Fruit fly (Drosophila melanogaster) whole organism, embryonic: Measurements from ENCODE around the gene Moe.
A peak's percentile ranks its signal among the peaks of the same experiment; 100 is the strongest.

ENCODE experiments used
- Ada2b ChIP-seq: fragments of 200-800 bp; sonication (Bioruptor generic); IDR thresholded peaks from 2 replicates; pipeline ENCODE4 v1.3.6; 2022; ENCODE audit warnings: missing biosample characterization, missing genetic modification characterization
- Atf6 ChIP-seq: fragments of 200-800 bp; sonication (Bioruptor generic); IDR thresholded peaks from 2 replicates; pipeline ENCODE4 v1.3.6; 2022; ENCODE audit warnings: missing biosample characterization, missing genetic modification characterization
- Bdp1 ChIP-seq: fragments of 200-800 bp; sonication (Bioruptor generic); optimal IDR thresholded peaks from 3 replicates; lab custom pipeline; 2016; ENCODE audit warnings: missing biosample characterization, missing genetic modification characterization
- CG10321 ChIP-seq: fragments of 200-800 bp; sonication (Bioruptor generic); IDR thresholded peaks from 2 replicates; pipeline ENCODE4 v1.3.6; 2022; ENCODE audit warnings: missing biosample characterization, missing genetic modification characterization
- CG11456 ChIP-seq: fragments of 200-800 bp; sonication (Bioruptor generic); IDR thresholded peaks from 3 replicates; pipeline ENCODE4 v1.3.6; 2022; ENCODE audit warnings: missing biosample characterization, missing genetic modification characterization
- CG11723 ChIP-seq: fragments of 200-800 bp; sonication (Bioruptor generic); optimal IDR thresholded peaks from 2 replicates; lab custom pipeline; 2017; ENCODE audit warnings: missing biosample characterization, mild to moderate bottlenecking, missing genetic modification characterization
- CG13287 ChIP-seq: fragments of 200-800 bp; sonication (Bioruptor generic); IDR thresholded peaks from 2 replicates; pipeline ENCODE4 v1.3.6; 2022; ENCODE audit warnings: missing biosample characterization, missing genetic modification characterization; ENCODE audit not compliant: partially characterized antibody
- CG13624 ChIP-seq: fragments of 200-800 bp; sonication (Bioruptor generic); optimal IDR thresholded peaks from 2 replicates; lab custom pipeline; 2016; ENCODE audit warnings: missing biosample characterization, missing genetic modification characterization
- CG14014 ChIP-seq: fragments of 200-800 bp; sonication (Bioruptor generic); IDR thresholded peaks from 2 replicates; pipeline ENCODE4 v1.3.6; 2022; ENCODE audit warnings: missing biosample characterization, missing genetic modification characterization
- CG15479 ChIP-seq: fragments of 200-800 bp; sonication (Bioruptor generic); optimal IDR thresholded peaks from 3 replicates; lab custom pipeline; 2019; ENCODE audit warnings: missing biosample characterization, mild to moderate bottlenecking, missing genetic modification characterization, moderate library complexity
- CG1603 ChIP-seq: fragments of 200-800 bp; sonication (Bioruptor generic); optimal IDR thresholded peaks from 2 replicates; lab custom pipeline; 2019; ENCODE audit warnings: missing biosample characterization, mild to moderate bottlenecking, missing genetic modification characterization, moderate library complexity
- CG17186 ChIP-seq: fragments of 200-800 bp; sonication (Bioruptor generic); optimal IDR thresholded peaks from 3 replicates; lab custom pipeline; 2017; ENCODE audit warnings: missing biosample characterization, missing genetic modification reagents, missing genetic modification characterization
- CG30020 ChIP-seq: fragments of 200-800 bp; optimal IDR thresholded peaks from 2 replicates; lab custom pipeline; 2019; ENCODE audit warnings: missing biosample characterization, mild to moderate bottlenecking, missing genetic modification characterization, moderate library complexity
- CG34422 ChIP-seq: fragments of 200-800 bp; sonication (Bioruptor generic); IDR thresholded peaks from 3 replicates; pipeline ENCODE4 v1.3.6; 2022; ENCODE audit warnings: missing biosample characterization, missing genetic modification characterization
- CG4707 ChIP-seq: fragments of 200-800 bp; sonication (Bioruptor generic); optimal IDR thresholded peaks from 2 replicates; lab custom pipeline; 2018; ENCODE audit warnings: missing biosample characterization, mild to moderate bottlenecking, missing genetic modification characterization, moderate library complexity
- CG6765 ChIP-seq: fragments of 200-800 bp; sonication (Bioruptor generic); optimal IDR thresholded peaks from 3 replicates; lab custom pipeline; 2017; ENCODE audit warnings: missing biosample characterization, mild to moderate bottlenecking, missing genetic modification characterization
- CG7357 ChIP-seq: fragments of 200-800 bp; sonication (Bioruptor generic); IDR thresholded peaks from 3 replicates; pipeline ENCODE4 v1.3.6; 2022; ENCODE audit warnings: missing biosample characterization, missing genetic modification characterization
- CG8290 ChIP-seq, 3 experiments: fragments of 200-800 bp; sonication (Bioruptor generic); optimal IDR thresholded peaks; 2 replicates each; lab custom pipeline; 2016 to 2019; ENCODE audit warnings: missing biosample characterization in 3 of 3, missing genetic modification characterization in 3 of 3, mild to moderate bottlenecking in 2 of 3, moderate library complexity in 1 of 3
- CG9609 ChIP-seq: fragments of 200-800 bp; sonication (Bioruptor generic); optimal IDR thresholded peaks from 3 replicates; lab custom pipeline; 2016; ENCODE audit warnings: missing biosample characterization, missing genetic modification characterization
- E2f1 ChIP-seq: fragments of 200-800 bp; sonication (Bioruptor generic); IDR thresholded peaks from 2 replicates; pipeline ENCODE4 v1.3.6; 2022; ENCODE audit warnings: missing biosample characterization, missing genetic modification characterization
- H2.0 ChIP-seq: fragments of 200-800 bp; sonication (Bioruptor generic); IDR thresholded peaks from 2 replicates; pipeline ENCODE4 v1.3.6; 2022; ENCODE audit warnings: missing biosample characterization, missing genetic modification characterization
- HLH4C ChIP-seq: fragments of 200-800 bp; sonication (Bioruptor generic); IDR thresholded peaks from 3 replicates; pipeline ENCODE4 v1.3.6; 2022; ENCODE audit warnings: missing biosample characterization, missing genetic modification characterization; ENCODE audit not compliant: partially characterized antibody
- Max ChIP-seq: fragments of 200-800 bp; sonication (Bioruptor generic); optimal IDR thresholded peaks from 2 replicates; lab custom pipeline; 2016; ENCODE audit warnings: missing biosample characterization, mild to moderate bottlenecking, missing genetic modification characterization
- Ptx1 ChIP-seq: fragments of 200-800 bp; sonication (Bioruptor generic); IDR thresholded peaks from 2 replicates; pipeline ENCODE4 v1.3.6; 2022; ENCODE audit warnings: missing biosample characterization, missing genetic modification characterization
- Side ChIP-seq: fragments of 200-800 bp; sonication (Bioruptor generic); optimal IDR thresholded peaks from 2 replicates; lab custom pipeline; 2016; ENCODE audit warnings: missing biosample characterization, missing genetic modification characterization
- Sin3A ChIP-seq: fragments of >200 bp; optimal IDR thresholded peaks from 2 replicates; lab custom pipeline; 2018
- al ChIP-seq: fragments of 200-800 bp; sonication (Bioruptor generic); IDR thresholded peaks from 2 replicates; pipeline ENCODE4 v1.3.6; 2022; ENCODE audit warnings: missing biosample characterization, missing genetic modification characterization
- ato ChIP-seq: fragments of 200-800 bp; sonication (Bioruptor generic); IDR thresholded peaks from 2 replicates; pipeline ENCODE4 v1.3.6; 2022; ENCODE audit warnings: missing biosample characterization, missing genetic modification characterization; ENCODE audit not compliant: partially characterized antibody
- az2 ChIP-seq: fragments of 200-800 bp; sonication (Bioruptor generic); optimal IDR thresholded peaks from 3 replicates; lab custom pipeline; 2016; ENCODE audit warnings: missing biosample characterization, missing genetic modification characterization
- bbx ChIP-seq: fragments of 200-800 bp; sonication (Bioruptor generic); IDR thresholded peaks from 2 replicates; pipeline ENCODE4 v1.3.6; 2022; ENCODE audit warnings: missing biosample characterization, missing genetic modification characterization; ENCODE audit not compliant: partially characterized antibody
- cad ChIP-seq: fragments of >200 bp; optimal IDR thresholded peaks from 2 replicates; lab custom pipeline; 2017; ENCODE audit warnings: missing biosample characterization, missing genetic modification characterization
- chn ChIP-seq: fragments of 200-800 bp; sonication (Bioruptor generic); optimal IDR thresholded peaks from 2 replicates; lab custom pipeline; 2016; ENCODE audit warnings: missing biosample characterization, missing genetic modification characterization
- danr ChIP-seq: fragments of 200-800 bp; sonication (Bioruptor generic); IDR thresholded peaks from 2 replicates; pipeline ENCODE4 v1.3.6; 2022; ENCODE audit warnings: missing biosample characterization, missing genetic modification characterization
- fd102C ChIP-seq: fragments of 200-800 bp; sonication (Bioruptor generic); optimal IDR thresholded peaks from 2 replicates; lab custom pipeline; 2018; ENCODE audit warnings: missing biosample characterization, mild to moderate bottlenecking, missing genetic modification characterization, moderate library complexity
- gsb-n ChIP-seq: fragments of 200-800 bp; sonication (Bioruptor generic); optimal IDR thresholded peaks from 3 replicates; lab custom pipeline; 2018; ENCODE audit warnings: missing biosample characterization, mild to moderate bottlenecking, missing genetic modification characterization
- hbn ChIP-seq: fragments of 200-800 bp; sonication (Bioruptor generic); IDR thresholded peaks from 2 replicates; pipeline ENCODE4 v1.3.6; 2022; ENCODE audit warnings: missing biosample characterization, missing genetic modification characterization; ENCODE audit not compliant: partially characterized antibody
- inv ChIP-seq: fragments of 200-800 bp; sonication (Bioruptor generic); IDR thresholded peaks from 2 replicates; pipeline ENCODE4 v1.3.6; 2022; ENCODE audit warnings: missing biosample characterization, missing genetic modification characterization; ENCODE audit not compliant: partially characterized antibody
- lbe ChIP-seq: fragments of 200-800 bp; sonication (Bioruptor generic); optimal IDR thresholded peaks from 2 replicates; lab custom pipeline; 2016; ENCODE audit warnings: missing biosample characterization, mild to moderate bottlenecking, missing genetic modification characterization
- lov ChIP-seq, 2 experiments: fragments of 200-800 bp in 1 of 2; fragments of >200 bp in 1 of 2; sonication (Bioruptor generic) in 1 of 2; IDR thresholded peaks in 1 of 2; optimal IDR thresholded peaks in 1 of 2; 2 replicates in 1 of 2; 3 replicates in 1 of 2; pipeline versions ENCODE4 v1.3.6 to Lab custom; 2017 to 2022; ENCODE audit warnings: missing biosample characterization in 1 of 2, missing genetic modification characterization in 1 of 2
- onecut ChIP-seq: fragments of 200-800 bp; sonication (Bioruptor generic); IDR thresholded peaks from 2 replicates; pipeline ENCODE4 v1.3.6; 2022; ENCODE audit warnings: missing biosample characterization, missing genetic modification characterization
- pzg ChIP-seq: fragments of 200-800 bp; sonication (Bioruptor generic); optimal IDR thresholded peaks from 3 replicates; lab custom pipeline; 2018; ENCODE audit warnings: missing biosample characterization, mild to moderate bottlenecking, missing genetic modification characterization, moderate library complexity
- scrt ChIP-seq: fragments of 200-800 bp; sonication (Bioruptor generic); optimal IDR thresholded peaks from 2 replicates; lab custom pipeline; 2018; ENCODE audit warnings: missing biosample characterization, mild to moderate bottlenecking, missing genetic modification characterization, moderate library complexity
- sens ChIP-seq: fragments of 200-800 bp; sonication (Bioruptor generic); peaks from one replicate; lab custom pipeline; 2016; ENCODE audit warnings: missing biosample characterization, missing genetic modification characterization
- seq ChIP-seq: fragments of 200-800 bp; sonication (Bioruptor generic); IDR thresholded peaks from 2 replicates; pipeline ENCODE4 v1.3.6; 2022; ENCODE audit warnings: missing biosample characterization, missing genetic modification characterization
- shn ChIP-seq: fragments of 200-800 bp; sonication (Bioruptor generic); optimal IDR thresholded peaks from 3 replicates; lab custom pipeline; 2016; ENCODE audit warnings: missing biosample characterization, missing genetic modification characterization
- sisA ChIP-seq: fragments of 200-800 bp; sonication (Bioruptor generic); IDR thresholded peaks from 2 replicates; pipeline ENCODE4 v1.3.6; 2022; ENCODE audit warnings: missing biosample characterization, missing genetic modification characterization
- tin ChIP-seq: fragments of 200-800 bp; sonication (Bioruptor generic); optimal IDR thresholded peaks from 3 replicates; lab custom pipeline; 2016; ENCODE audit warnings: missing biosample characterization, missing genetic modification characterization
- unc-4 ChIP-seq: fragments of 200-800 bp; sonication (Bioruptor generic); IDR thresholded peaks from 2 replicates; pipeline ENCODE4 v1.3.6; 2022; ENCODE audit warnings: missing biosample characterization, missing genetic modification characterization; ENCODE audit not compliant: partially characterized antibody
- vfl ChIP-seq: fragments of 200-800 bp; sonication (Bioruptor generic); optimal IDR thresholded peaks from 2 replicates; lab custom pipeline; 2016; ENCODE audit warnings: missing biosample characterization, missing genetic modification characterization

Gene Moe

DNA sequence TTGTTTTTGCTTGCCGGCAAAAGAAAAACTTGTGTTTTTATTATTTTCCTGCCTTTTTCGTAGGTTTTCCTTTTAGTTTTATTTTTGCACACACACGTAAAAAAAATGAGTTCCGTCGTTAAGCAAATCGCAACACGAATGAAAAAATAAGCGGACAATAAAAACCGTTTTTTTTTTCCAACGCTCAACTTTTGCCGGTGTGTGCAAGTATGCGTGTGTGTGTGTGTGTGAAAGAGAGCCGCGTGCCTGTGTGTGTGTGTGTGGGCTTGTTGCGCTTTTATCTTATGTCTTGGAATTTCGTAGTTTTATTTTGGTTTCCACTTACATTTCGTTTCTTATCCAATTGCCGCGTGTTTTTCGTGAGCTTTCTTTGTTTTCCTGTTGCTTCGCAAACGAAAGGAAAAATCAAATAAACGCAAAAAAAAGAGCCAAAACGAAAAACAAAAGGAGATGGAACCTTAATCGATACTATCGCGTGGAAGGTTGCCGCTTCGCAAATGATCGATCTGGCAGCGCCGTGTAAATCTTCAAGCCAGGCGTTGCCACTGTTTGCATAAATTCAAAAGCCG lies at the start of gene Moe (continued):
- TF ChIP-seq lov (optimal IDR thresholded peaks at IDR 0.05; lab: Kevin White, UChicago) (no peak), lov (GFP tag; IDR thresholded peaks at IDR 0.05; lab: Robert Waterston, UW) (no peak), CG30020 (peak; percentile 27), E2f1 (0 out of 2 replicates have a peak, but pooled peaks have one; percentile 12), CG11456 (GFP tag; lab: Robert Waterston, UW) (peak; percentile 83), shn (GFP tag; lab: Kevin White, UChicago) (peak; percentile 48), lbe (GFP tag; lab: Kevin White, UChicago) (no peak), CG6765 (no peak), CG13287 (peak; percentile 84), chn (GFP tag; lab: Kevin White, UChicago) (peak; percentile 73), scrt (GFP tag; lab: Kevin White, UChicago) (peak; percentile 85), CG10321 (GFP tag; lab: Robert Waterston, UW) (no peak), HLH4C (GFP tag; lab: Robert Waterston, UW) (peak; percentile 60), sens (GFP tag; lab: Kevin White, UChicago) (peak; percentile 82), sisA (GFP tag; lab: Robert Waterston, UW) (peak; percentile 62), CG8290 (GFP tag; optimal IDR thresholded peaks at IDR 0.05; lab: Kevin White, UChicago) (peak; percentile 12), CG8290 (tag; optimal IDR thresholded peaks at IDR 0.05; lab: Kevin White, UChicago) (peak in 1 of 2 experiments; percentile 16), CG15479 (GFP tag; lab: Kevin White, UChicago) (peak; percentile 6), Sin3A (lab: Kevin White, UChicago) (peak; percentile 42), Max (peak; percentile 38), onecut (GFP tag; lab: Robert Waterston, UW) (peak; percentile 34), CG14014 (GFP tag; lab: Robert Waterston, UW) (0 out of 2 replicates have a peak, but pooled peaks have one; percentile 7), inv (GFP tag; lab: Robert Waterston, UW) (peak; percentile 75), ato (GFP tag; lab: Robert Waterston, UW) (peak; percentile 56; the same call in 1 of the 2 replicates), danr (GFP tag; lab: Robert Waterston, UW) (peak; percentile 10; the same call in 1 of the 2 replicates), tin (GFP tag; lab: Kevin White, UChicago) (peak; percentile 57), Atf6 (GFP tag; lab: Robert Waterston, UW) (peak; percentile 36; the same call in 1 of the 2 replicates), CG34422 (GFP tag; lab: Robert Waterston, UW) (peak; percentile 50), az2 (peak; percentile 38), CG13624 (GFP tag; lab: Kevin White, UChicago) (peak; percentile 64), CG7357 (GFP tag; lab: Robert Waterston, UW) (no peak), Bdp1 (GFP tag; lab: Kevin White, UChicago) (peak; percentile 4), bbx (GFP tag; lab: Robert Waterston, UW) (peak; percentile 88), CG17186 (GFP tag; lab: Kevin White, UChicago) (peak; percentile 33), seq (GFP tag; lab: Robert Waterston, UW) (no peak), CG9609 (GFP tag; lab: Kevin White, UChicago) (peak; percentile 55), H2.0 (peak; percentile 38; the same call in 1 of the 2 replicates), fd102C (GFP tag; lab: Kevin White, UChicago) (no peak), CG11723 (no peak), pzg (peak; percentile 72), unc-4 (GFP tag; lab: Robert Waterston, UW) (peak; percentile 81), Ptx1 (GFP tag; lab: Robert Waterston, UW) (peak; percentile 45; the same call in 1 of the 2 replicates), cad (no peak), hbn (GFP tag; lab: Robert Waterston, UW) (peak; percentile 78), Ada2b (peak; percentile 36; the same call in 1 of the 2 replicates), CG4707 (no peak), gsb-n (no peak), al (GFP tag; lab: Robert Waterston, UW) (0 out of 2 replicates have a peak, but pooled peaks have one; percentile 26), vfl (GFP tag; lab: Kevin White, UChicago) (peak; percentile 59), Side (GFP tag; lab: Kevin White, UChicago) (peak; percentile 34), CG1603 (peak; percentile 55)
